Worm (Caenorhabditis elegans) whole organism, mixed stage, embryonic: ENCODE data around the gene T14B1.1.
A peak's percentile ranks its signal among the peaks of the same experiment; 100 is the strongest.
"Not testable (repeated sequence)": the region's sequence is repeated elsewhere in the genome, so short reads cannot be mapped to it uniquely, and the experiment has no call there.

ENCODE experiments used
- M03D4.4 ChIP-seq: sonication (generic microtip); optimal IDR thresholded peaks from 2 replicates; lab custom pipeline; 2017; ENCODE audit warnings: mild to moderate bottlenecking, missing genetic modification characterization, missing compliant biosample characterization
- bed-3 ChIP-seq: fragments of 200-800 bp; sonication (Bioruptor generic); optimal IDR thresholded peaks from 3 replicates; lab custom pipeline; 2018; ENCODE audit warnings: mild to moderate bottlenecking, missing genetic modification characterization, moderate library complexity, missing compliant biosample characterization
- blmp-1 ChIP-seq: fragments of 150-350 bp; optimal IDR thresholded peaks from 2 replicates; lab custom pipeline; 2014; ENCODE audit warnings: missing biosample characterization, missing genetic modification characterization
- ceh-39 ChIP-seq: fragments of 150-350 bp; optimal IDR thresholded peaks from 2 replicates; lab custom pipeline; 2014; ENCODE audit warnings: missing biosample characterization, missing genetic modification characterization
- ceh-43 ChIP-seq: fragments of 200-800 bp; sonication (Bioruptor generic); optimal IDR thresholded peaks from 2 replicates; lab custom pipeline; 2018; ENCODE audit warnings: mild to moderate bottlenecking, missing genetic modification characterization, moderate library complexity, missing compliant biosample characterization
- ceh-83 ChIP-seq: fragments of 200-800 bp; sonication (Bioruptor generic); optimal IDR thresholded peaks from 2 replicates; lab custom pipeline; 2018; ENCODE audit warnings: mild to moderate bottlenecking, missing genetic modification characterization, missing compliant biosample characterization
- ces-1 ChIP-seq: fragments of 150-350 bp; optimal IDR thresholded peaks from 2 replicates; lab custom pipeline; 2014; ENCODE audit warnings: missing biosample characterization, missing genetic modification reagents, missing genetic modification characterization
- cnd-1 ChIP-seq: fragments of 200-800 bp; sonication (Bioruptor generic); optimal IDR thresholded peaks from 2 replicates; lab custom pipeline; 2018; ENCODE audit warnings: mild to moderate bottlenecking, missing genetic modification characterization, missing compliant biosample characterization
- drap-1 ChIP-seq: fragments of 200-800 bp; sonication (Bioruptor generic); optimal IDR thresholded peaks from 3 replicates; lab custom pipeline; 2018; ENCODE audit warnings: mild to moderate bottlenecking, missing genetic modification characterization, missing compliant biosample characterization
- elt-1 ChIP-seq: sonication (generic microtip); optimal IDR thresholded peaks from 2 replicates; lab custom pipeline; 2017; ENCODE audit warnings: missing genetic modification characterization, mild to moderate bottlenecking, missing compliant biosample characterization, antibody characterized with exemption, moderate library complexity, borderline replicate concordance; ENCODE audit not compliant: insufficient read depth
- ham-2 ChIP-seq: fragments of 200-800 bp; sonication (Bioruptor generic); optimal IDR thresholded peaks from 2 replicates; lab custom pipeline; 2018; ENCODE audit warnings: mild to moderate bottlenecking, missing genetic modification characterization, missing compliant biosample characterization
- lin-13 ChIP-seq: fragments of 150-350 bp; optimal IDR thresholded peaks from 2 replicates; lab custom pipeline; 2014; ENCODE audit warnings: missing biosample characterization, missing genetic modification characterization
- lin-32 ChIP-seq: fragments of 200-800 bp; sonication (Bioruptor generic); optimal IDR thresholded peaks from 2 replicates; lab custom pipeline; 2018; ENCODE audit warnings: mild to moderate bottlenecking, missing genetic modification characterization, missing compliant biosample characterization
- lsy-2 ChIP-seq: fragments of 150-350 bp; optimal IDR thresholded peaks from 2 replicates; lab custom pipeline; 2014; ENCODE audit warnings: missing biosample characterization, missing genetic modification characterization
- mab-5 ChIP-seq: fragments of 150-350 bp; optimal IDR thresholded peaks from 2 replicates; lab custom pipeline; 2014; ENCODE audit warnings: missing biosample characterization, missing genetic modification characterization
- mep-1 ChIP-seq: fragments of 150-350 bp; optimal IDR thresholded peaks from 2 replicates; lab custom pipeline; 2017; ENCODE audit warnings: missing biosample characterization, missing genetic modification reagents, missing genetic modification characterization, inconsistent platforms
- mls-2 ChIP-seq: sonication (generic microtip); optimal IDR thresholded peaks from 2 replicates; lab custom pipeline; 2016; ENCODE audit warnings: mild to moderate bottlenecking, missing genetic modification characterization, moderate library complexity, missing compliant biosample characterization
- nhr-12 ChIP-seq: fragments of 150-350 bp; optimal IDR thresholded peaks from 2 replicates; lab custom pipeline; 2014; ENCODE audit warnings: missing biosample characterization, missing genetic modification characterization
- nhr-2 ChIP-seq: fragments of 150-350 bp; optimal IDR thresholded peaks from 2 replicates; lab custom pipeline; 2014; ENCODE audit warnings: missing biosample characterization, missing genetic modification characterization
- nhr-237 ChIP-seq: fragments of 150-350 bp; optimal IDR thresholded peaks from 2 replicates; lab custom pipeline; 2014; ENCODE audit warnings: missing biosample characterization, missing genetic modification characterization
- nhr-28 ChIP-seq: fragments of 150-350 bp; optimal IDR thresholded peaks from 2 replicates; lab custom pipeline; 2014; ENCODE audit warnings: missing biosample characterization, missing genetic modification characterization
- nhr-76 ChIP-seq: sonication (generic microtip); optimal IDR thresholded peaks from 2 replicates; lab custom pipeline; 2017; ENCODE audit warnings: missing biosample characterization, missing genetic modification characterization
- pha-4 ChIP-seq: fragments of 150-350 bp; optimal IDR thresholded peaks from 2 replicates; lab custom pipeline; 2018; ENCODE audit warnings: missing biosample characterization, missing genetic modification reagents, missing genetic modification characterization
- sem-2 ChIP-seq: fragments of 200-800 bp; sonication (Bioruptor generic); optimal IDR thresholded peaks from 2 replicates; lab custom pipeline; 2018; ENCODE audit warnings: mild to moderate bottlenecking, missing genetic modification characterization, missing compliant biosample characterization
- snpc-4 ChIP-seq: fragments of 150-350 bp; optimal IDR thresholded peaks from 2 replicates; lab custom pipeline; 2014; ENCODE audit warnings: missing biosample characterization, missing genetic modification characterization
- sptf-1 ChIP-seq: sonication (generic microtip); optimal IDR thresholded peaks from 2 replicates; lab custom pipeline; 2017; ENCODE audit warnings: mild to moderate bottlenecking, missing genetic modification characterization, moderate library complexity, missing compliant biosample characterization
- tbx-8 ChIP-seq: fragments of 200-800 bp; sonication (Bioruptor generic); optimal IDR thresholded peaks from 2 replicates; lab custom pipeline; 2018; ENCODE audit warnings: mild to moderate bottlenecking, missing genetic modification characterization, moderate library complexity, missing compliant biosample characterization
- unc-120 ChIP-seq: sonication (generic microtip); optimal IDR thresholded peaks from 2 replicates; lab custom pipeline; 2017; ENCODE audit warnings: missing genetic modification characterization, missing compliant biosample characterization; ENCODE audit not compliant: poor library complexity, severe bottlenecking
- unc-39 ChIP-seq: fragments of 150-350 bp; optimal IDR thresholded peaks from 2 replicates; lab custom pipeline; 2014; ENCODE audit warnings: missing biosample characterization, missing genetic modification characterization
- unc-62 ChIP-seq: fragments of 150-350 bp; optimal IDR thresholded peaks from 2 replicates; lab custom pipeline; 2014; ENCODE audit warnings: missing biosample characterization, missing genetic modification reagents, missing genetic modification characterization
- zip-8 ChIP-seq: fragments of 150-350 bp; optimal IDR thresholded peaks from 2 replicates; lab custom pipeline; 2014; ENCODE audit warnings: missing biosample characterization, missing genetic modification characterization

T14B1.1 gene

ce11 chrX:9634925-9635324, 33.6 kb downstream of the T14B1.1 start, which contains the start of gene F34H10.3:
F34H10.3 (minus strand) TSS chrX:9635025.
- no peak for TF ChIP-seq ham-2 (GFP tag; lab: Kevin White, UChicago)
- TF ChIP-seq nhr-237 (tag; lab: Kevin White, UChicago) = no peak
- TF ChIP-seq unc-62 = no peak
- TF ChIP-seq nhr-2 (tag; lab: Kevin White, UChicago) = no peak
- no peak for TF ChIP-seq mab-5 (tag; lab: Kevin White, UChicago)
- no peak for TF ChIP-seq drap-1 (GFP tag; lab: Kevin White, UChicago)
- TF ChIP-seq blmp-1 (tag; lab: Kevin White, UChicago) = no peak
- no peak for TF ChIP-seq M03D4.4 (tag; lab: Kevin White, UChicago)
- TF ChIP-seq ceh-83 (GFP tag; lab: Kevin White, UChicago) = no peak
- no peak for TF ChIP-seq lin-32 (GFP tag; lab: Kevin White, UChicago)
- TF ChIP-seq lsy-2 (tag; lab: Kevin White, UChicago) = no peak
- TF ChIP-seq bed-3 (GFP tag; lab: Kevin White, UChicago) = no peak
- TF ChIP-seq ceh-39 (tag; lab: Kevin White, UChicago) = no peak
- no peak for TF ChIP-seq snpc-4
- no peak for TF ChIP-seq ces-1 (GFP tag; lab: Kevin White, UChicago)
- TF ChIP-seq nhr-76 (tag; lab: Kevin White, UChicago) = no peak

DNA sequence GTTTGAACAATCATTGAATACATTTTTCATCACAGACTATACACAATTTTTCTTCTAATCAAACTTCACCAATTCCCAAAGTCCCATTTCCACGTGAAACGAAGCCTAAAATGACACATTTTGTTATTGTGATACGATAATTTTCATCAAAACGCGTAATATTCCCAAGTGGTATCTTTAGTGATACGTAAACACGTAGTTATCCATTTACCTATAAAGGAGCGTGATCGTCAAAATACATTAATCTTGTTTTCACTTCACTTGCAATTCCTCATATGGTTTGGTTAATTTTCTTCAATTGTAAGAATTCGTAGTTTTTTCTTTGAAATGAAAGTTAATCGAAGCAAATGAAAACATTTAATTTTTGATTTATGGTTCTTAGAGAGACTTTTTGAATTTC, 39.0 kb downstream of the T14B1.1 start:
- no peak for TF ChIP-seq sptf-1
- no peak for TF ChIP-seq mls-2 (tag; lab: Kevin White, UChicago)
- TF ChIP-seq, all 35 proteins: peak for 0

DNA sequence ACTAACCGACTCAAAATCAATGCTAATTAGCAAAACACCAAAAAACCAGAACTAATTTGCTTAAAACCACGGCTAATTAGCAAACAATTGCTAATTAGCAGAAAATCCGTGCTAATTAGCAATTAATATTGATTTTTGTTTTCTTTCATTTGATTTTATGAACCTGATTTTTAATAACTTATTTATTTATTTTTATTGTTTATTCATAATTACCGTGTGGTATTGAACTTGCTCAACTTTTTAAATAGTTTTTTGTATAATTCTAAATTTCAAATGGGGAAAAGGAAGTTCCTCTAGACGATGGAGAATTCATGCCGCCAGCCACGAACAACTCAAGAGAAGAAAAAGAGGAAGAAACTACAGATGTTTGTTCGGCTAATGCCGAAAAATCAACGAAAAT, 42.7 kb downstream of the T14B1.1 start, which contains the start of gene F34H10.1:
Gene F34H10.1 (plus strand): TSS at position 301 of the 400 bp plus-strand sequence.
- TF ChIP-seq mab-5, mls-2, nhr-2 (tag; lab: Kevin White, UChicago): not testable (repeated sequence)

ce11 chrX:9622609-9623008, 45.9 kb downstream of the T14B1.1 start:
- TF ChIP-seq lin-13 = no peak
- no peak for TF ChIP-seq ceh-43 (GFP tag; lab: Kevin White, UChicago)
- TF ChIP-seq tbx-8 (GFP tag; lab: Kevin White, UChicago) = no peak
- TF ChIP-seq elt-1 (tag; lab: Kevin White, UChicago) = no peak
- TF ChIP-seq mab-5 (tag; lab: Kevin White, UChicago) = no peak
- TF ChIP-seq pha-4 (tag; lab: Kevin White, UChicago) = no peak
- peak; percentile 5 for TF ChIP-seq bed-3 (GFP tag; lab: Kevin White, UChicago)
- no peak for TF ChIP-seq unc-39 (tag; lab: Kevin White, UChicago)
- no peak for TF ChIP-seq ceh-39 (tag; lab: Kevin White, UChicago)
- peak; percentile 72 for TF ChIP-seq cnd-1 (tag; lab: Kevin White, UChicago)
- no peak for TF ChIP-seq nhr-12 (tag; lab: Kevin White, UChicago)
- no peak for TF ChIP-seq lsy-2 (tag; lab: Kevin White, UChicago)
- no peak for TF ChIP-seq sptf-1
- no peak for TF ChIP-seq mep-1 (tag; lab: Kevin White, UChicago)
- TF ChIP-seq nhr-2 (tag; lab: Kevin White, UChicago) = no peak
- TF ChIP-seq drap-1 (GFP tag; lab: Kevin White, UChicago) = peak; percentile 59
- TF ChIP-seq mls-2 (tag; lab: Kevin White, UChicago) = no peak
- TF ChIP-seq ceh-83 (GFP tag; lab: Kevin White, UChicago) = peak; percentile 71
- TF ChIP-seq nhr-28 = no peak
- TF ChIP-seq ham-2 (GFP tag; lab: Kevin White, UChicago) = peak; percentile 1
- no peak for TF ChIP-seq nhr-76 (tag; lab: Kevin White, UChicago)
- peak; percentile 9 for TF ChIP-seq unc-120 (tag; lab: Kevin White, UChicago)
- peak; percentile 28 for TF ChIP-seq sem-2 (GFP tag; lab: Kevin White, UChicago)
- TF ChIP-seq zip-8 (tag; lab: Kevin White, UChicago) = no peak
- TF ChIP-seq M03D4.4 (tag; lab: Kevin White, UChicago) = peak; percentile 41

- TF ChIP-seq nhr-12 (tag; lab: Kevin White, UChicago) = no peak
Measured at ce11 chrX:9620136-9620535, 48.4 kb downstream of the T14B1.1 start, which contains the start of gene C11E4.8. C11E4.8 (plus strand) TSS chrX:9620436.
